Worm (Caenorhabditis elegans) whole organism, L2 larva: Measurements from ENCODE around the gene srz-20.

ENCODE experiments used
- C34F6.9 ChIP-seq: fragments of 150-350 bp; optimal IDR thresholded peaks from 2 replicates; lab custom pipeline; 2014; ENCODE audit warnings: missing biosample characterization, missing genetic modification characterization
- F13H6.1 ChIP-seq: sonication (generic microtip); optimal IDR thresholded peaks from 2 replicates; lab custom pipeline; 2016; ENCODE audit warnings: missing genetic modification characterization, missing compliant biosample characterization
- R02D3.7 ChIP-seq: fragments of 150-350 bp; optimal IDR thresholded peaks from 2 replicates; lab custom pipeline; 2014; ENCODE audit warnings: missing biosample characterization, missing genetic modification characterization
- Y55F3AM.14 ChIP-seq: fragments of 200-800 bp; sonication (Bioruptor generic); optimal IDR thresholded peaks from 2 replicates; lab custom pipeline; 2018; ENCODE audit warnings: mild to moderate bottlenecking, missing genetic modification characterization, missing compliant biosample characterization
- ZK546.5 ChIP-seq: sonication (generic microtip); optimal IDR thresholded peaks from 2 replicates; lab custom pipeline; 2017; ENCODE audit warnings: missing biosample characterization, missing genetic modification characterization
- alr-1 ChIP-seq: fragments of 150-350 bp; optimal IDR thresholded peaks from 2 replicates; lab custom pipeline; 2014; ENCODE audit warnings: missing biosample characterization, missing genetic modification characterization
- aly-2 ChIP-seq: fragments of 150-350 bp; optimal IDR thresholded peaks from 2 replicates; lab custom pipeline; 2014; ENCODE audit warnings: missing biosample characterization, missing genetic modification characterization
- ama-1 ChIP-seq: fragments of 150-350 bp; optimal IDR thresholded peaks from 2 replicates; lab custom pipeline; 2018; ENCODE audit warnings: inconsistent platforms
- blmp-1 ChIP-seq: sonication (generic microtip); optimal IDR thresholded peaks from 2 replicates; lab custom pipeline; 2017; ENCODE audit warnings: missing genetic modification characterization, mild to moderate bottlenecking, missing compliant biosample characterization, antibody characterized with exemption, moderate library complexity; ENCODE audit not compliant: insufficient read depth
- ceh-16 ChIP-seq: fragments of 150-350 bp; optimal IDR thresholded peaks from 2 replicates; lab custom pipeline; 2014; ENCODE audit warnings: missing biosample characterization, missing genetic modification characterization
- ceh-82 ChIP-seq: fragments of 150-350 bp; optimal IDR thresholded peaks from 2 replicates; lab custom pipeline; 2014; ENCODE audit warnings: missing biosample characterization, missing genetic modification characterization
- crh-2 ChIP-seq: sonication (generic microtip); optimal IDR thresholded peaks from 2 replicates; lab custom pipeline; 2017; ENCODE audit warnings: missing biosample characterization, missing genetic modification characterization
- egl-27 ChIP-seq: sonication (generic microtip); optimal IDR thresholded peaks from 3 replicates; lab custom pipeline; 2017; ENCODE audit warnings: missing biosample characterization, missing genetic modification reagents, missing genetic modification characterization
- elt-1 ChIP-seq: fragments of 150-350 bp; optimal IDR thresholded peaks from 2 replicates; lab custom pipeline; 2014; ENCODE audit warnings: missing biosample characterization, missing genetic modification characterization
- elt-3 ChIP-seq: sonication (generic microtip); optimal IDR thresholded peaks from 2 replicates; lab custom pipeline; 2017; ENCODE audit warnings: missing biosample characterization, missing genetic modification characterization
- fos-1 ChIP-seq: fragments of 150-350 bp; optimal IDR thresholded peaks from 2 replicates; lab custom pipeline; 2014; ENCODE audit warnings: missing biosample characterization, missing genetic modification characterization
- lin-13 ChIP-seq: fragments of 150-350 bp; optimal IDR thresholded peaks from 2 replicates; lab custom pipeline; 2014; ENCODE audit warnings: missing biosample characterization, missing genetic modification reagents, missing genetic modification characterization
- lin-39 ChIP-seq: fragments of 150-350 bp; optimal IDR thresholded peaks from 2 replicates; lab custom pipeline; 2014; ENCODE audit warnings: missing biosample characterization, missing genetic modification reagents, missing genetic modification characterization
- lsy-2 ChIP-seq, 2 experiments: fragments of 150-350 bp in 1 of 2; sonication (generic microtip) in 1 of 2; optimal IDR thresholded peaks; 2 replicates each; lab custom pipeline; 2014 to 2017; ENCODE audit warnings: missing biosample characterization in 2 of 2, missing genetic modification characterization in 2 of 2
- mab-5 ChIP-seq: fragments of 150-350 bp; optimal IDR thresholded peaks from 2 replicates; lab custom pipeline; 2014; ENCODE audit warnings: missing biosample characterization, missing genetic modification characterization
- mdl-1 ChIP-seq, 2 experiments: fragments of 150-350 bp in 1 of 2; sonication (generic microtip) in 1 of 2; optimal IDR thresholded peaks; 2 replicates each; lab custom pipeline; 2017; ENCODE audit warnings: missing biosample characterization in 2 of 2, missing genetic modification characterization in 2 of 2
- nhr-11 ChIP-seq: fragments of 150-350 bp; optimal IDR thresholded peaks from 2 replicates; lab custom pipeline; 2014; ENCODE audit warnings: missing biosample characterization, missing genetic modification characterization
- nhr-21 ChIP-seq: fragments of 150-350 bp; optimal IDR thresholded peaks from 2 replicates; lab custom pipeline; 2014; ENCODE audit warnings: missing biosample characterization, missing genetic modification characterization
- nhr-23 ChIP-seq: fragments of 150-350 bp; optimal IDR thresholded peaks from 2 replicates; lab custom pipeline; 2014; ENCODE audit warnings: missing biosample characterization, missing genetic modification reagents, missing genetic modification characterization
- nhr-237 ChIP-seq: fragments of 150-350 bp; optimal IDR thresholded peaks from 2 replicates; lab custom pipeline; 2014; ENCODE audit warnings: missing biosample characterization, missing genetic modification characterization
- nhr-25 ChIP-seq: fragments of 150-350 bp; sonication (generic microtip); optimal IDR thresholded peaks from 3 replicates; lab custom pipeline; 2014; ENCODE audit warnings: missing biosample characterization, missing genetic modification characterization
- peb-1 ChIP-seq: fragments of 150-350 bp; optimal IDR thresholded peaks from 2 replicates; lab custom pipeline; 2014; ENCODE audit warnings: missing biosample characterization, missing genetic modification characterization
- sem-4 ChIP-seq: fragments of 150-350 bp; optimal IDR thresholded peaks from 2 replicates; lab custom pipeline; 2014; ENCODE audit warnings: missing biosample characterization, missing genetic modification reagents, missing genetic modification characterization
- sma-3 ChIP-seq: sonication (generic microtip); optimal IDR thresholded peaks from 2 replicates; lab custom pipeline; 2016; ENCODE audit warnings: missing genetic modification reagents, missing genetic modification characterization, missing compliant biosample characterization
- sma-9 ChIP-seq, 2 experiments: fragments of 150-350 bp in 1 of 2; sonication (generic microtip) in 1 of 2; optimal IDR thresholded peaks; 2 replicates each; lab custom pipeline; 2014 to 2016; ENCODE audit warnings: missing genetic modification characterization in 2 of 2, mild to moderate bottlenecking in 1 of 2, missing biosample characterization in 1 of 2, missing compliant biosample characterization in 1 of 2, missing genetic modification reagents in 1 of 2, moderate library complexity in 1 of 2
- unc-39 ChIP-seq: fragments of 150-350 bp; optimal IDR thresholded peaks from 2 replicates; lab custom pipeline; 2014; ENCODE audit warnings: missing biosample characterization, missing genetic modification characterization
- unc-55 ChIP-seq: fragments of 150-350 bp; sonication (generic microtip); optimal IDR thresholded peaks from 3 replicates; lab custom pipeline; 2014; ENCODE audit warnings: missing biosample characterization, missing genetic modification reagents, missing genetic modification characterization
- unc-62 ChIP-seq: fragments of 150-350 bp; optimal IDR thresholded peaks from 2 replicates; lab custom pipeline; 2014; ENCODE audit warnings: missing biosample characterization, missing genetic modification reagents, missing genetic modification characterization
- zag-1 ChIP-seq: fragments of 150-350 bp; optimal IDR thresholded peaks from 2 replicates; lab custom pipeline; 2014; ENCODE audit warnings: missing biosample characterization, missing genetic modification characterization
- ztf-1 ChIP-seq: fragments of 200-800 bp; sonication (Bioruptor generic); conservative IDR thresholded peaks from 2 replicates; pipeline ENCODE4 v1.3.6; 2022; ENCODE audit warnings: missing genetic modification characterization, missing compliant biosample characterization
- ztf-11 ChIP-seq: sonication (generic microtip); optimal IDR thresholded peaks from 2 replicates; lab custom pipeline; 2017; ENCODE audit warnings: missing biosample characterization, missing genetic modification characterization
- ztf-4 ChIP-seq: fragments of 150-350 bp; optimal IDR thresholded peaks from 2 replicates; lab custom pipeline; 2014; ENCODE audit warnings: missing biosample characterization, missing genetic modification characterization

Gene srz-20

DNA sequence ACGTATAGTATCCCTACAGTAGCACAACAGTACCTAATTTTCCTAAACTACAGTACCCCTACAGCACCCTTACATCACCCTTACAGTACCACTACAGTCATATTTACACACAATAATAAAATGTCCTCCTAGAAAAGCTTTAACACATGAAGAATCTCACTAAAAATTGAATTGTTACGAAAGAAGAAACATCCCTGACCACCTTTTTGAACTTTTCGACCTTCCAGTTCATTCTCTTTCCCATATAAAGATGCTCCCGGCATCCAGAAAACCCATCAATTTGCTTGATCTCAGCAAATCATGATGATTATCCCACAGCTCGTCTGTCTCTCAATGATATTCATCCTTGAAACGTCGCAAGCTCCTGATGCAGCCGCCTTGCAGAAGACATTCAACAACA, 10.8 kb upstream of the srz-20 start, which contains the start of gene F56D6.21:
Gene F56D6.21, plus strand, starts transcription at position 301 of the 400 bp plus-strand sequence.
- no peak for TF ChIP-seq lin-39
- no peak for TF ChIP-seq nhr-11
- TF ChIP-seq unc-39 (tag; lab: Kevin White, UChicago): no peak
- no peak for TF ChIP-seq mdl-1 (tag; optimal IDR thresholded peaks at IDR 0.05; lab: Kevin White, UChicago)
- TF ChIP-seq aly-2: no peak
- no peak for TF ChIP-seq fos-1 (tag; lab: Kevin White, UChicago)
- no peak for TF ChIP-seq crh-2 (tag; lab: Kevin White, UChicago)
- no peak for TF ChIP-seq F13H6.1 (tag; lab: Kevin White, UChicago)
- TF ChIP-seq sma-9 (GFP tag; optimal IDR thresholded peaks at IDR 0.05; lab: Kevin White, UChicago): no peak
- no peak for TF ChIP-seq sma-9 (tag; optimal IDR thresholded peaks at IDR 0.05; lab: Kevin White, UChicago)
- no peak for TF ChIP-seq sem-4 (tag; lab: Kevin White, UChicago)

DNA sequence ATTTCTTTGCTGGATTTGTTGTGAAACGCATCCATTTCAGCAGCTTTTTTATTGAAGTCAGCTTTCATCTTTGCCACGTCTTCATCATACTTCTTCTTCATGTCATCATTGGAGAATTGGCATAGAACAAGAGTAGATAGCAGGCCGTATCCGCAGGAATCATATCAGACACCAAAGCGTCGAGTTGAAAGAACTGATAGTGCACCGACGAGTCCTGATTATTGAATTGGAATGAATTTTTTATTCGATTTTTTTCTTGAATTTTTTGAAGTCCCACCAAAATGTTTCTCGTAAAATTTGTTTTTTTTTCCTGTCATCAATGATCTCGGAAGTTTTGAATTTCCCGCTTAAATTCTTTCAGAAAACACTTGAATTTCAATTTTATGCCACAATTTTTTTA, 9.0 kb upstream of the srz-20 start, which contains the start of gene F56D6.11:
Gene F56D6.11, minus strand, starts transcription at position 101 of the 400 bp plus-strand sequence.
- TF ChIP-seq lsy-2 (tag; optimal IDR thresholded peaks at IDR 0.05; lab: Kevin White, UChicago): no peak
- TF ChIP-seq nhr-21 (tag; lab: Kevin White, UChicago): no peak
- no peak for TF ChIP-seq elt-3
- TF ChIP-seq sma-3 (GFP tag; lab: Kevin White, UChicago): no peak
- TF ChIP-seq blmp-1 (tag; lab: Kevin White, UChicago): no peak
- no peak for TF ChIP-seq F13H6.1 (tag; lab: Kevin White, UChicago)
- TF ChIP-seq R02D3.7: no peak
- no peak for TF ChIP-seq lin-39
- TF ChIP-seq ztf-4: no peak
- no peak for TF ChIP-seq elt-1
- TF ChIP-seq mab-5 (tag; lab: Kevin White, UChicago): no peak
- no peak for TF ChIP-seq unc-55 (GFP tag; lab: Kevin White, UChicago)
- no peak for TF ChIP-seq ceh-16
- no peak for TF ChIP-seq ztf-11 (tag; lab: Kevin White, UChicago)
- no peak for TF ChIP-seq unc-62
- no peak for TF ChIP-seq peb-1 (tag; lab: Kevin White, UChicago)
- no peak for TF ChIP-seq ZK546.5 (tag; lab: Kevin White, UChicago)
- no peak for TF ChIP-seq lin-13 (GFP tag; lab: Kevin White, UChicago)
- no peak for TF ChIP-seq nhr-23 (tag; lab: Kevin White, UChicago)

DNA sequence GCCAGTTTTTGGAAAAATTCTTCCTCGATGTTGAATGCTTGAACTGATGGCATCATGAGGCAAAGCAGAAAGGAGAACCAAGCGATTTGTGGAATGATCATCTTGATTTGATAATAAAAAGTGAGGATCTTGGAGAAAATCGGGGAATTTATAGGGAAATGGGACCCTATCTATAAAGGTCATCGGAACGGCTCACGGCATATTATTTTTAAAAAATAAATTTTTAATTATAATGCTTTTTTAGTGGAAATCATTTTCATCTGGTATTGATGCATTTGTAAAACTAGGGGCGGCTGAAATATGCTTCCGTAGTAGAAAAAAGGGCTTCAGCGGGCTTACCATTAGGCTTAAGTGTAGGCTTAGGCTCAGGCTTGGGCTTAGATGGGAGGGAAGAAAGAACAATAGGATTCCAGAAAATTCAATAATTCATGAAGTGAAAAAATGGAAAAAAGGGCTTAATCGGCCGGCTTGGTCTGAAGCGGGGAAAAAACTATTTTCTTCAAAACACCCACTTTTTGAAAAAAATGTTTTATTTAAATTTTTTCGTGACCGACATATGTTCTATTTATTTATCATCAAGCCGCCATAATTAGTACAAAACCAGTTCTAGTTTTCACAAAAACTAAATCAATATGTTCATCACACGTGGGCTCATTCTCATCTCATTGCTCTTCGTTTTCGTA, 7.7 kb upstream of the srz-20 start, which contains the start of the genes F56D6.22 and F56D6.12:
Gene F56D6.22, minus strand, starts transcription at position 101 of the 683 bp plus-strand sequence.
Gene F56D6.12, plus strand, starts transcription at position 633 of the 683 bp plus-strand sequence.
- no peak for TF ChIP-seq C34F6.9 (tag; lab: Kevin White, UChicago)
- no peak for TF ChIP-seq nhr-21 (tag; lab: Kevin White, UChicago)
- TF ChIP-seq Y55F3AM.14 (GFP tag; lab: Kevin White, UChicago): no peak
- no peak for TF ChIP-seq zag-1 (tag; lab: Kevin White, UChicago)
- no peak for TF ChIP-seq elt-1
- no peak for TF ChIP-seq lsy-2 (tag; optimal IDR thresholded peaks at IDR 0.05; lab: Kevin White, UChicago)
- no peak for TF ChIP-seq ama-1 (lab: Kevin White, UChicago)
- TF ChIP-seq F13H6.1 (tag; lab: Kevin White, UChicago): no peak
- no peak for TF ChIP-seq ztf-1 (GFP tag; lab: Robert Waterston, UW)
- no peak for TF ChIP-seq sma-3 (GFP tag; lab: Kevin White, UChicago)
- no peak for TF ChIP-seq unc-55 (GFP tag; lab: Kevin White, UChicago)
- TF ChIP-seq ceh-82: no peak
- no peak for TF ChIP-seq egl-27 (tag; lab: Kevin White, UChicago)
- no peak for TF ChIP-seq elt-3
- TF ChIP-seq nhr-237 (tag; lab: Kevin White, UChicago): no peak
- TF ChIP-seq unc-62: no peak
- no peak for TF ChIP-seq nhr-23 (tag; lab: Kevin White, UChicago)
- TF ChIP-seq alr-1 (tag; lab: Kevin White, UChicago): no peak
- TF ChIP-seq nhr-25 (tag; lab: Kevin White, UChicago): no peak
- no peak for TF ChIP-seq mdl-1 (tag; optimal IDR thresholded peaks at IDR 0.05; lab: Kevin White, UChicago)
